Fruit fly (Drosophila melanogaster) whole organism, embryonic: ENCODE results near the gene CG13033.

Source experiments
- Asciz ChIP-seq: fragments of 200-800 bp; sonication (Bioruptor generic); optimal IDR thresholded peaks from 2 replicates; lab custom pipeline; 2017; ENCODE audit warnings: missing biosample characterization, mild to moderate bottlenecking, missing genetic modification characterization, missing genetic modification reagents
- CG10366 ChIP-seq: fragments of 200-800 bp; sonication (Bioruptor generic); IDR thresholded peaks from 2 replicates; pipeline ENCODE4 v1.3.6; 2022; ENCODE audit warnings: missing biosample characterization, missing genetic modification characterization
- CG10654 ChIP-seq: fragments of 200-800 bp; sonication (Bioruptor generic); optimal IDR thresholded peaks from 2 replicates; lab custom pipeline; 2016; ENCODE audit warnings: missing biosample characterization, missing genetic modification characterization
- CG11093 ChIP-seq: fragments of 200-800 bp; sonication (Bioruptor generic); IDR thresholded peaks from 3 replicates; pipeline ENCODE4 v1.3.6; 2022; ENCODE audit warnings: missing biosample characterization, missing genetic modification characterization
- CG11247 ChIP-seq: fragments of 200-800 bp; sonication (Bioruptor generic); IDR thresholded peaks from 2 replicates; pipeline ENCODE4 v1.3.6; 2022; ENCODE audit warnings: missing biosample characterization, missing genetic modification characterization
- CG11398 ChIP-seq: fragments of 200-800 bp; sonication (Bioruptor generic); optimal IDR thresholded peaks from 2 replicates; lab custom pipeline; 2016; ENCODE audit warnings: missing biosample characterization, missing genetic modification characterization
- CG11504 ChIP-seq: fragments of 200-800 bp; sonication (Bioruptor generic); optimal IDR thresholded peaks from 3 replicates; lab custom pipeline; 2019; ENCODE audit warnings: missing biosample characterization, mild to moderate bottlenecking, missing genetic modification characterization, moderate library complexity
- CG11560 ChIP-seq: fragments of 200-800 bp; sonication (Bioruptor generic); IDR thresholded peaks from 3 replicates; pipeline ENCODE4 v1.3.6; 2022; ENCODE audit warnings: missing biosample characterization, missing genetic modification characterization
- CG12942 ChIP-seq: fragments of 200-800 bp; sonication (Bioruptor generic); optimal IDR thresholded peaks from 3 replicates; lab custom pipeline; 2016; ENCODE audit warnings: missing biosample characterization, missing genetic modification characterization
- CG13287 ChIP-seq: fragments of 200-800 bp; sonication (Bioruptor generic); IDR thresholded peaks from 2 replicates; pipeline ENCODE4 v1.3.6; 2022; ENCODE audit warnings: missing biosample characterization, missing genetic modification characterization; ENCODE audit not compliant: partially characterized antibody
- CG13624 ChIP-seq: fragments of 200-800 bp; sonication (Bioruptor generic); optimal IDR thresholded peaks from 2 replicates; lab custom pipeline; 2016; ENCODE audit warnings: missing biosample characterization, missing genetic modification characterization
- CG14667 ChIP-seq: fragments of 200-800 bp; sonication (Bioruptor generic); IDR thresholded peaks from 2 replicates; pipeline ENCODE4 v1.3.6; 2022; ENCODE audit warnings: missing biosample characterization, missing genetic modification characterization
- CG15073 ChIP-seq: fragments of 200-800 bp; sonication (Bioruptor generic); optimal IDR thresholded peaks from 2 replicates; lab custom pipeline; 2016; ENCODE audit warnings: missing biosample characterization, missing genetic modification characterization
- CG16813 ChIP-seq: fragments of 200-800 bp; sonication (Bioruptor generic); IDR thresholded peaks from 3 replicates; pipeline ENCODE4 v1.3.6; 2022; ENCODE audit warnings: missing biosample characterization, missing genetic modification characterization; ENCODE audit not compliant: partially characterized antibody
- CG17328 ChIP-seq: fragments of 200-800 bp; sonication (Bioruptor generic); IDR thresholded peaks from 2 replicates; pipeline ENCODE4 v1.3.6; 2022; ENCODE audit warnings: missing biosample characterization, missing genetic modification characterization
- CG18599 ChIP-seq: fragments of 200-800 bp; sonication (Bioruptor generic); optimal IDR thresholded peaks from 3 replicates; lab custom pipeline; 2017; ENCODE audit warnings: missing biosample characterization, missing genetic modification characterization, mild to moderate bottlenecking, moderate library complexity, missing genetic modification reagents
- CG2199 ChIP-seq: fragments of 200-800 bp; sonication (Bioruptor generic); IDR thresholded peaks from 3 replicates; pipeline ENCODE4 v1.3.6; 2022; ENCODE audit warnings: missing biosample characterization, missing genetic modification characterization
- CG33213 ChIP-seq: fragments of 200-800 bp; sonication (Bioruptor generic); optimal IDR thresholded peaks from 3 replicates; lab custom pipeline; 2016; ENCODE audit warnings: missing biosample characterization, missing genetic modification characterization
- CG34376 ChIP-seq: fragments of 200-800 bp; sonication (Bioruptor generic); optimal IDR thresholded peaks from 2 replicates; lab custom pipeline; 2018; ENCODE audit warnings: missing biosample characterization, mild to moderate bottlenecking, missing genetic modification characterization
- CG43689 ChIP-seq: fragments of 200-800 bp; sonication (Bioruptor generic); IDR thresholded peaks from 2 replicates; pipeline ENCODE4 v1.3.6; 2022; ENCODE audit warnings: missing biosample characterization, missing genetic modification characterization
- CG8478 ChIP-seq: fragments of >200 bp; optimal IDR thresholded peaks from 2 replicates; lab custom pipeline; 2018
- CG8924 ChIP-seq: fragments of 200-800 bp; optimal IDR thresholded peaks from 3 replicates; lab custom pipeline; 2019; ENCODE audit warnings: missing biosample characterization, mild to moderate bottlenecking, missing genetic modification characterization, moderate library complexity
- CG9437 ChIP-seq: fragments of 200-800 bp; sonication (Bioruptor generic); optimal IDR thresholded peaks from 2 replicates; lab custom pipeline; 2018; ENCODE audit warnings: missing biosample characterization, mild to moderate bottlenecking, missing genetic modification characterization
- Dll ChIP-seq: fragments of 200-800 bp; sonication (Bioruptor generic); IDR thresholded peaks from 4 replicates; pipeline ENCODE4 v1.3.6; 2022; ENCODE audit warnings: missing biosample characterization, missing genetic modification characterization; ENCODE audit not compliant: partially characterized antibody
- E2f2 ChIP-seq: fragments of 200-800 bp; sonication (Bioruptor generic); IDR thresholded peaks from 2 replicates; pipeline ENCODE4 v1.3.6; 2022; ENCODE audit warnings: missing biosample characterization, missing genetic modification characterization
- Fer3 ChIP-seq: fragments of 200-800 bp; sonication (Bioruptor generic); optimal IDR thresholded peaks from 2 replicates; lab custom pipeline; 2018; ENCODE audit warnings: missing biosample characterization, mild to moderate bottlenecking, missing genetic modification characterization, moderate library complexity
- Gsc ChIP-seq: fragments of 200-800 bp; sonication (Bioruptor generic); IDR thresholded peaks from 2 replicates; pipeline ENCODE4 v1.3.6; 2022; ENCODE audit warnings: missing biosample characterization, missing genetic modification characterization
- bcd ChIP-seq: fragments of 200-800 bp; sonication (Bioruptor generic); optimal IDR thresholded peaks from 2 replicates; lab custom pipeline; 2017; ENCODE audit warnings: missing biosample characterization, mild to moderate bottlenecking, missing genetic modification characterization
- crc ChIP-seq: fragments of 200-800 bp; sonication (Bioruptor generic); optimal IDR thresholded peaks from 2 replicates; lab custom pipeline; 2016; ENCODE audit warnings: missing biosample characterization, missing genetic modification characterization
- croc ChIP-seq: fragments of 200-800 bp; sonication (Bioruptor generic); conservative IDR thresholded peaks from 3 replicates; pipeline ENCODE4 v1.3.6; 2022; ENCODE audit warnings: missing biosample characterization, missing genetic modification characterization
- da ChIP-seq: fragments of 200-800 bp; sonication (Bioruptor generic); optimal IDR thresholded peaks from 2 replicates; lab custom pipeline; 2016; ENCODE audit warnings: missing biosample characterization, missing genetic modification characterization
- ems ChIP-seq: fragments of 200-800 bp; sonication (Bioruptor generic); optimal IDR thresholded peaks from 3 replicates; lab custom pipeline; 2016; ENCODE audit warnings: missing biosample characterization, missing genetic modification characterization
- eyg ChIP-seq: fragments of 200-800 bp; sonication (Bioruptor generic); optimal IDR thresholded peaks from 3 replicates; lab custom pipeline; 2016; ENCODE audit warnings: missing biosample characterization, missing genetic modification characterization
- gcm ChIP-seq: fragments of 200-800 bp; sonication (Bioruptor generic); optimal IDR thresholded peaks from 2 replicates; lab custom pipeline; 2019; ENCODE audit warnings: missing biosample characterization, mild to moderate bottlenecking, missing genetic modification characterization, moderate library complexity
- gfzf ChIP-seq: fragments of 200-800 bp; sonication (Bioruptor generic); optimal IDR thresholded peaks from 2 replicates; lab custom pipeline; 2016; ENCODE audit warnings: missing biosample characterization, mild to moderate bottlenecking, missing genetic modification characterization, moderate library complexity
- gsb ChIP-seq: fragments of 200-800 bp; sonication (Bioruptor generic); IDR thresholded peaks from 2 replicates; pipeline ENCODE4 v1.3.6; 2022; ENCODE audit warnings: missing biosample characterization, missing genetic modification characterization
- jing ChIP-seq: fragments of 200-800 bp; sonication (Bioruptor generic); optimal IDR thresholded peaks from 2 replicates; lab custom pipeline; 2018; ENCODE audit warnings: missing biosample characterization, mild to moderate bottlenecking, missing genetic modification characterization
- kah ChIP-seq: fragments of 200-800 bp; sonication (Bioruptor generic); optimal IDR thresholded peaks from 2 replicates; lab custom pipeline; 2018; ENCODE audit warnings: missing biosample characterization, mild to moderate bottlenecking, missing genetic modification characterization
- kay ChIP-seq: fragments of 200-800 bp; sonication (Bioruptor generic); optimal IDR thresholded peaks from 2 replicates; lab custom pipeline; 2016; ENCODE audit warnings: missing biosample characterization, missing genetic modification characterization
- pb ChIP-seq: fragments of 200-800 bp; sonication (Bioruptor generic); optimal IDR thresholded peaks from 3 replicates; lab custom pipeline; 2016; ENCODE audit warnings: missing biosample characterization, missing genetic modification characterization
- pfk ChIP-seq: fragments of 200-800 bp; sonication (Bioruptor generic); optimal IDR thresholded peaks from 2 replicates; lab custom pipeline; 2018; ENCODE audit warnings: missing biosample characterization, mild to moderate bottlenecking, missing genetic modification characterization, moderate library complexity
- pum ChIP-seq: fragments of 200-800 bp; sonication (Bioruptor generic); optimal IDR thresholded peaks from 2 replicates; lab custom pipeline; 2016; ENCODE audit warnings: missing biosample characterization, missing genetic modification characterization
- run ChIP-seq: fragments of 200-800 bp; sonication (Bioruptor generic); optimal IDR thresholded peaks from 3 replicates; lab custom pipeline; 2018; ENCODE audit warnings: missing biosample characterization, mild to moderate bottlenecking, missing genetic modification characterization
- salm ChIP-seq: fragments of 200-800 bp; sonication (Bioruptor generic); optimal IDR thresholded peaks from 2 replicates; lab custom pipeline; 2018; ENCODE audit warnings: missing biosample characterization, mild to moderate bottlenecking, missing genetic modification characterization
- seq ChIP-seq: fragments of 200-800 bp; sonication (Bioruptor generic); IDR thresholded peaks from 2 replicates; pipeline ENCODE4 v1.3.6; 2022; ENCODE audit warnings: missing biosample characterization, missing genetic modification characterization
- shn ChIP-seq: fragments of 200-800 bp; sonication (Bioruptor generic); optimal IDR thresholded peaks from 3 replicates; lab custom pipeline; 2016; ENCODE audit warnings: missing biosample characterization, missing genetic modification characterization
- slou ChIP-seq: fragments of 200-800 bp; sonication (Bioruptor generic); optimal IDR thresholded peaks from 3 replicates; lab custom pipeline; 2016; ENCODE audit warnings: missing biosample characterization, missing genetic modification characterization
- sqz ChIP-seq: fragments of 200-800 bp; sonication (Bioruptor generic); optimal IDR thresholded peaks from 3 replicates; lab custom pipeline; 2018; ENCODE audit warnings: missing biosample characterization, mild to moderate bottlenecking, missing genetic modification characterization
- tio ChIP-seq: fragments of 200-800 bp; sonication (Bioruptor generic); optimal IDR thresholded peaks from 2 replicates; lab custom pipeline; 2017; ENCODE audit warnings: missing biosample characterization, missing genetic modification characterization, inconsistent platforms
- vfl ChIP-seq: fragments of 200-800 bp; sonication (Bioruptor generic); optimal IDR thresholded peaks from 2 replicates; lab custom pipeline; 2016; ENCODE audit warnings: missing biosample characterization, missing genetic modification characterization
- zf30C ChIP-seq: fragments of 200-800 bp; sonication (Bioruptor generic); optimal IDR thresholded peaks from 3 replicates; lab custom pipeline; 2018; ENCODE audit warnings: missing biosample characterization, mild to moderate bottlenecking, missing genetic modification characterization

CG13033 gene

DNA sequence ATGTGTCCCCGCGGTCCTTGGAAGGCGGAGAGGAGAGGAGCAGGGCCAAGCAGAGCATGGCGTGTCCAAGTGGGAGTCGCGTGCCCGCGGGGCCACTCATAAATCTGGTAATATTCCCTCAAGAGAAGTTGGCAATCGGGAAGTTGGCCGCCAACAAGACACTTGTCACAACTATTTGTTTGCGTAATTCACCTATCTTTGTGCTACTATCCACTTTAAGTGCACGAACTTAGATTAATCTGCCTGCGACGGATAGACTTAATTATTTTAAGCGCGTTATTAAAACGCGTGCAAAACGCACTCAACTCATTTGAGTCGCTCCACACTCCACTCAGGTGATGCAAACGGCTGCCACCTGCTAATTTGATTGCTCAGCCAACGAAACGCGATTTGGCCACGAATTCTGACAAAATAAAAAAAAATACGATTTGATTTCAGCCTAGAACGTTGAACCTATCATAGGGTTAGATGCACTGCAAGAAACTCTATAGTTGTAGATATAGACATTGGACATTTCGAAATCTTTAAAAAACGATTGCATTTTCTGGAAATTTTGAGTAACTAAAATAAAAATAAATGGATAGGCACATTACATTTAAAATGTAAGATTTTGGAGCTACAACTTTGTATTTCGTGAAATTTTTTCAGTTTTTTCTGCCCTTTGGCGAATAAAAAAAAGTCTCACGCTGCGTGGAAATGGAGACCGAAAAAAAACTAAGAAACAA, 25.7 kb upstream of the CG13033 start (continued):
- TF ChIP-seq CG14667 (GFP tag; lab: Robert Waterston, UW) (peak; percentile 62), CG11247 (GFP tag; lab: Robert Waterston, UW) (peak; percentile 53), CG33213 (peak; percentile 56), E2f2 (GFP tag; lab: Robert Waterston, UW) (peak; percentile 43), ems (GFP tag; lab: Kevin White, UChicago) (peak; percentile 46), CG12942 (peak; percentile 31), CG43689 (GFP tag; lab: Robert Waterston, UW) (0 out of 2 replicates have a peak, but pooled peaks have one; percentile 7), kay (GFP tag; lab: Kevin White, UChicago) (peak; percentile 17), CG17328 (GFP tag; lab: Robert Waterston, UW) (0 out of 2 replicates have a peak, but pooled peaks have one; percentile 25), Gsc (GFP tag; lab: Robert Waterston, UW) (no peak), CG2199 (GFP tag; lab: Robert Waterston, UW) (no peak), run (tag; lab: Kevin White, UChicago) (no peak), pfk (no peak), pum (peak; percentile 36), bcd (GFP tag; lab: Kevin White, UChicago) (peak; percentile 29), CG34376 (GFP tag; lab: Kevin White, UChicago) (no peak), CG16813 (GFP tag; lab: Robert Waterston, UW) (no peak), da (GFP tag; lab: Kevin White, UChicago) (no peak), gcm (GFP tag; lab: Kevin White, UChicago) (no peak), CG11504 (tag; lab: Kevin White, UChicago) (peak; percentile 64), tio (GFP tag; lab: Kevin White, UChicago) (peak; percentile 35), eyg (no peak), zf30C (GFP tag; lab: Kevin White, UChicago) (peak; percentile 54), CG13287 (no peak), CG18599 (peak; percentile 64), jing (no peak), CG11560 (tag; lab: Robert Waterston, UW) (no peak), CG8924 (peak; percentile 60), CG13624 (GFP tag; lab: Kevin White, UChicago) (peak; percentile 61), pb (GFP tag; lab: Kevin White, UChicago) (no peak), crc (peak; percentile 26), shn (peak; percentile 29), seq (GFP tag; lab: Robert Waterston, UW) (peak; percentile 65), CG11398 (GFP tag; lab: Kevin White, UChicago) (no peak), CG9437 (peak; percentile 23), Dll (GFP tag; lab: Robert Waterston, UW) (no peak), Asciz (no peak), salm (tag; lab: Kevin White, UChicago) (no peak), CG15073 (no peak), vfl (peak; percentile 25), CG10366 (GFP tag; lab: Robert Waterston, UW) (0 out of 2 replicates have a peak, but pooled peaks have one; percentile 12), slou (GFP tag; lab: Kevin White, UChicago) (no peak), gsb (GFP tag; lab: Robert Waterston, UW) (peak; percentile 29; the same call in 1 of the 2 replicates), Fer3 (peak; percentile 67), CG8478 (lab: Kevin White, UChicago) (no peak), croc (GFP tag; lab: Robert Waterston, UW) (no peak), sqz (peak; percentile 51), CG11093 (no peak), kah (GFP tag; lab: Kevin White, UChicago) (no peak), gfzf (GFP tag; lab: Kevin White, UChicago) (no peak), CG10654 (peak; percentile 42)
